Worm (Caenorhabditis elegans): ENCODE results near the gene B0250.18.

DNA sequence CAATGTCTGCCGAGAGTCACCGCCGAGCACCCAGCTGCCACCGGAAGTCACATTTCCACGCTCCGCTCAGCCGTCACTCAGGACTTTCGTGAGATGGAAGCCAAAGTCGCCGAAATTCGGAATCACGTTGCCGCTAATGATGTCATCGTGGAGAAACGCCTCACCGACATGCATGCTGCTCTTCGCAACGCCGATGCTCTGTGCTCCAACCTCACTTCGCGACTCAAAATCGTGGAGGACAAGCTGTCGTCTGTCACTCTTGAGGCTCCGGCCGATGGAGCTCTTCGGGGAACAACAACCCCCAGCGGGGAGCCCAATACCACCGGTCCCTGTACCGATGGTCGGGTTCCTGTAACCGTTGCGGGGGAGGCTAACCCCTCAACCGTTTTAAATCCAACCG lies 45.8 kb upstream of the B0250.18 start:
- TF ChIP-seq unc-130 (GFP tag; optimal IDR thresholded peaks at IDR 0.05) (no peak), ztf-6 (GFP tag; IDR thresholded peaks at IDR 0.05) (no peak), attf-6 (GFP tag; IDR thresholded peaks at IDR 0.05) (no peak), ztf-3 (GFP tag; optimal IDR thresholded peaks at IDR 0.05) (no peak), snpc-4 (GFP tag; optimal IDR thresholded peaks at IDR 0.05) (no peak), snpc-4 (tag; optimal IDR thresholded peaks at IDR 0.05) (no peak), hmg-1.2 (GFP tag; IDR thresholded peaks at IDR 0.05) (no peak)

All from whole organism, young adult.